Worm (Caenorhabditis elegans) whole organism, mixed stage, embryonic: Measurements from ENCODE around the gene nas-17.

Experiments
- ces-1 ChIP-seq: fragments of 150-350 bp; optimal IDR thresholded peaks from 2 replicates; lab custom pipeline; 2014; ENCODE audit warnings: missing biosample characterization, missing genetic modification reagents, missing genetic modification characterization
- drap-1 ChIP-seq: fragments of 200-800 bp; sonication (Bioruptor generic); optimal IDR thresholded peaks from 3 replicates; lab custom pipeline; 2018; ENCODE audit warnings: mild to moderate bottlenecking, missing genetic modification characterization, missing compliant biosample characterization
- flh-1 ChIP-seq: fragments of 200-800 bp; sonication (Bioruptor generic); optimal IDR thresholded peaks from 2 replicates; lab custom pipeline; 2018; ENCODE audit warnings: mild to moderate bottlenecking, missing genetic modification characterization, moderate library complexity, missing compliant biosample characterization
- lin-13 ChIP-seq: fragments of 150-350 bp; optimal IDR thresholded peaks from 2 replicates; lab custom pipeline; 2014; ENCODE audit warnings: missing biosample characterization, missing genetic modification characterization
- mep-1 ChIP-seq: fragments of 150-350 bp; optimal IDR thresholded peaks from 2 replicates; lab custom pipeline; 2017; ENCODE audit warnings: missing biosample characterization, missing genetic modification reagents, missing genetic modification characterization, inconsistent platforms
- nhr-28 ChIP-seq: fragments of 150-350 bp; optimal IDR thresholded peaks from 2 replicates; lab custom pipeline; 2014; ENCODE audit warnings: missing biosample characterization, missing genetic modification characterization
- snpc-4 ChIP-seq: fragments of 150-350 bp; optimal IDR thresholded peaks from 2 replicates; lab custom pipeline; 2014; ENCODE audit warnings: missing biosample characterization, missing genetic modification characterization
- sptf-1 ChIP-seq: sonication (generic microtip); optimal IDR thresholded peaks from 2 replicates; lab custom pipeline; 2017; ENCODE audit warnings: mild to moderate bottlenecking, missing genetic modification characterization, moderate library complexity, missing compliant biosample characterization
- unc-120 ChIP-seq: sonication (generic microtip); optimal IDR thresholded peaks from 2 replicates; lab custom pipeline; 2017; ENCODE audit warnings: missing genetic modification characterization, missing compliant biosample characterization; ENCODE audit not compliant: poor library complexity, severe bottlenecking
- unc-62 ChIP-seq: fragments of 150-350 bp; optimal IDR thresholded peaks from 2 replicates; lab custom pipeline; 2014; ENCODE audit warnings: missing biosample characterization, missing genetic modification reagents, missing genetic modification characterization

DNA sequence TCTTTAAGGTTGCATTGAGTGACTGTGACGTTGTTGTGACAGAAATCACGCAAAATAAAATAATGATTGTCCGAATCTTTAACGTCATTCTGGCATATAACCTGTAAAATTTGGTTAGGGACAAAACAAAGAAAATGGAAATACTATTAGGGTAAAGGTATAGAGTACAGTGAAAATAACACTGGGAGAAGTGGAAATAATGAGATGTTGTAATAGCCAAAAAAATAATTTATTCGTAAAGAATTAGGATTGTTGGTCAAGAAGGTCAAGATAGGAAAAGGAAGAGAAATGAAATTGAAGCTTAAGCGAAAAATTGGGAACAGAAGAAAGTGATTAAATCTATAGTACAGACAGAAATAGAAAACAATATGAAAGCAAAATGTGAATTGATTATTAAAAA is 16.3 kb downstream of the nas-17 start, which contains the start of gene deg-3:
- TF ChIP-seq sptf-1 (tag; lab: Kevin White, UChicago) (no peak), unc-120 (tag; lab: Kevin White, UChicago) (no peak), snpc-4 (no peak), drap-1 (GFP tag; lab: Kevin White, UChicago) (no peak), flh-1 (GFP tag; lab: Kevin White, UChicago) (no peak), ces-1 (no peak), mep-1 (no peak), nhr-28 (tag; lab: Kevin White, UChicago) (no peak), lin-13 (tag; lab: Kevin White, UChicago) (no peak), unc-62 (no peak)
